Worm (Caenorhabditis elegans) whole organism, late embryonic: Measurements from ENCODE around the gene H02F09.2.

Source experiments
- elt-2 ChIP-seq: sonication (generic microtip); optimal IDR thresholded peaks from 2 replicates; lab custom pipeline; 2016; ENCODE audit warnings: missing genetic modification reagents, missing genetic modification characterization, missing compliant biosample characterization
- fkh-10 ChIP-seq: fragments of 150-350 bp; optimal IDR thresholded peaks from 2 replicates; lab custom pipeline; 2014; ENCODE audit warnings: missing biosample characterization, missing genetic modification reagents, missing genetic modification characterization
- nfya-1 ChIP-seq: sonication (generic microtip); optimal IDR thresholded peaks from 2 replicates; lab custom pipeline; 2017; ENCODE audit warnings: missing genetic modification characterization, mild to moderate bottlenecking, missing compliant biosample characterization, antibody characterized with exemption, moderate library complexity

- no peak for TF ChIP-seq nfya-1 (tag; lab: Kevin White, UChicago)
- no peak for TF ChIP-seq elt-2 (tag; lab: Kevin White, UChicago)
- no peak for TF ChIP-seq fkh-10 (GFP tag; lab: Kevin White, UChicago)
Measured at ce11 chrX:1523272-1523671, 48.8 kb upstream of the H02F09.2 start.
